Worm (Caenorhabditis elegans) whole organism, midembryonic: ENCODE measurements around the gene dcar-1.
"Not testable (repeated sequence)": the region's sequence is repeated elsewhere in the genome, so short reads cannot be mapped to it uniquely, and the experiment has no call there.

Experiments
- T22C8.4 ChIP-seq: fragments of 200-800 bp; sonication (Bioruptor generic); IDR thresholded peaks from 2 replicates; pipeline ENCODE4 v1.3.6; 2022; ENCODE audit warnings: missing genetic modification characterization, missing compliant biosample characterization
- cog-1 ChIP-seq: sonication (generic microtip); optimal IDR thresholded peaks from 2 replicates; lab custom pipeline; 2016; ENCODE audit warnings: missing genetic modification characterization, missing compliant biosample characterization
- flt-1 ChIP-seq: fragments of 200-800 bp; sonication (Bioruptor generic); IDR thresholded peaks from 2 replicates; pipeline ENCODE4 v1.3.6; 2022; ENCODE audit warnings: missing genetic modification characterization, missing compliant biosample characterization
- klf-2 ChIP-seq: fragments of 200-800 bp; sonication (Bioruptor generic); conservative IDR thresholded peaks from 2 replicates; pipeline ENCODE4 v1.3.6; 2022; ENCODE audit warnings: missing genetic modification reagents, missing genetic modification characterization, missing compliant biosample characterization
- med-1 ChIP-seq: sonication (generic microtip); optimal IDR thresholded peaks from 2 replicates; lab custom pipeline; 2017; ENCODE audit warnings: missing genetic modification characterization, mild to moderate bottlenecking, missing compliant biosample characterization, antibody characterized with exemption, missing genetic modification reagents; ENCODE audit not compliant: insufficient read depth
- ref-1 ChIP-seq: fragments of 200-800 bp; sonication (Bioruptor generic); conservative IDR thresholded peaks from 2 replicates; pipeline ENCODE4 v1.3.6; 2022; ENCODE audit warnings: missing genetic modification reagents, missing genetic modification characterization, missing compliant biosample characterization
- tab-1 ChIP-seq: fragments of 200-800 bp; sonication (Bioruptor generic); IDR thresholded peaks from 2 replicates; pipeline ENCODE4 v1.3.6; 2022; ENCODE audit warnings: missing genetic modification characterization, missing compliant biosample characterization
- ztf-23 ChIP-seq: fragments of 200-800 bp; sonication (Bioruptor generic); IDR thresholded peaks from 2 replicates; pipeline ENCODE4 v1.3.6; 2022; ENCODE audit warnings: missing genetic modification reagents, missing genetic modification characterization, missing compliant biosample characterization
- ztf-29 ChIP-seq: fragments of 200-800 bp; sonication (Bioruptor generic); IDR thresholded peaks from 2 replicates; pipeline ENCODE4 v1.3.6; 2022; ENCODE audit warnings: missing genetic modification reagents, missing genetic modification characterization, missing compliant biosample characterization

dcar-1 gene

DNA sequence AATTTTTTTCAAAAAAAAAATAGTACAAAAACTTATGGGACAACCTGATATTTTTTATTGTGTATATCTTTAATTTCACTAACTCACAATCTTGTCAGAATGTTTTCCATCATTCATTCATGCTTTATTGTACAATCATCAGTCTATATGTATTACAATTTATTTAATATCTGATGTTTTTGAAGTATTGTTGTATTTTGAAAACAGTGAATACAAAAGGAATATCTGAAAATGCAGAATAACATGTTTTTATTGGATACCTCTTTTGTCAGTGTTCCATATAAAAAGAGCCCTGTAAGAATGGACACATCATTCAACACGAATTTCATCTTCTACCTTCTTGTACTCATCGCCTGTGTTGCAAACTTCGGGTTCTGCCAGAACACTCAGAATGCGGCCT, 6.3 kb upstream of the dcar-1 start, which contains the start of gene C06H5.14:
Gene C06H5.14, plus strand, starts transcription at position 301 of the 400 bp plus-strand sequence.
- not testable (repeated sequence) for TF ChIP-seq ztf-29 (GFP tag; lab: Robert Waterston, UW); cog-1 (tag; lab: Kevin White, UChicago); med-1 (GFP tag; lab: Kevin White, UChicago)

ce11 chrV:17905765-17906164, 4.4 kb upstream of the dcar-1 start:
- TF ChIP-seq ref-1 (GFP tag; lab: Robert Waterston, UW) (no peak), med-1 (GFP tag; lab: Kevin White, UChicago) (no peak)

DNA sequence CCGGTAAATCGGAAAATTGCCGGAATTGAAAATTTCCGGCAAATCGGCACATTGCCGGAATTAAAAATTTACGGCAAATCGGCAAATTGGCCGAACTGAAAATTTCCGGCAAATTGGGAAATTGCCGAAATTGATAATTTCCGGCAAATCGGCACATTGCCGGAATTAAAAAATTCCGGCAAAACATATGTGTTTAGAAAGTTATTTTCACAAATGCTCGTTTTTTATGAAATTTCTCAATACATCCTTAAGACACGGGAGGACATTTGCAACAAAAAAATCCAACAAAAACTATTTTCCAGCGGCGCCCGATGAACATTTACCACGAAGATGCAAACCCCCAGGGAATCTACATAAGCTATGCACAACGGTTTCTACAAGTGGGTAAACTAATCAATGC, 8.6 kb downstream of the dcar-1 start, which contains the start of gene C06H5.8:
Gene C06H5.8, plus strand, starts transcription at position 301 of the 400 bp plus-strand sequence.
- TF ChIP-seq tab-1 (GFP tag; lab: Robert Waterston, UW) (no peak), T22C8.4 (GFP tag; lab: Robert Waterston, UW) (no peak), med-1 (GFP tag; lab: Kevin White, UChicago) (no peak), cog-1 (tag; lab: Kevin White, UChicago) (no peak), ztf-23 (GFP tag; lab: Robert Waterston, UW) (no peak), ztf-29 (GFP tag; lab: Robert Waterston, UW) (no peak), ref-1 (GFP tag; lab: Robert Waterston, UW) (no peak), flt-1 (GFP tag; lab: Robert Waterston, UW) (no peak), klf-2 (no peak)

DNA sequence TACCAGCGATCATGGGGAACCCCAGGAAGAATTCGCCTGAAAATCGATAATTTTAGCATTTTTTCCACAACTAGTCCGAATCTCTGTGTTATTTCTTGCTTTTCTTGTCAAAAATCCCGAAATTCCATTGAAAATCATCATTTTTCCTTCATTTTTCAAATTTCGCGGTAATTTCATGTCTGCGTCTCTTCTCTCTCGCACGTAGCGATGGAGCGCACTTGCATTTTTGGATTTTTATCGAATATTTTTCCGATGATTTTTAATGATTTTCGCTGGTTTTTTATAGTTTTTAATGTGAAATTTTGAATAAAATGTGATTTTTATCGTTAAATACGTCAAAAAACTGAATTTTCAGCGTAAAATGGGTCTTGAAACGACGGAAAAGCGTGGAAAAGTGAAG, 11.3 kb downstream of the dcar-1 start, which contains the start of gene E01B7.2:
Gene E01B7.2, plus strand, starts transcription at position 350 of the 400 bp plus-strand sequence.
- no peak for TF ChIP-seq ztf-29 (GFP tag; lab: Robert Waterston, UW)
- no peak for TF ChIP-seq cog-1 (tag; lab: Kevin White, UChicago)
- no peak for TF ChIP-seq klf-2
- TF ChIP-seq tab-1 (GFP tag; lab: Robert Waterston, UW): no peak
- TF ChIP-seq med-1 (GFP tag; lab: Kevin White, UChicago): no peak
- TF ChIP-seq ztf-23 (GFP tag; lab: Robert Waterston, UW): no peak
- TF ChIP-seq ref-1 (GFP tag; lab: Robert Waterston, UW): no peak
- no peak for TF ChIP-seq flt-1 (GFP tag; lab: Robert Waterston, UW)
- no peak for TF ChIP-seq T22C8.4 (GFP tag; lab: Robert Waterston, UW)

DNA sequence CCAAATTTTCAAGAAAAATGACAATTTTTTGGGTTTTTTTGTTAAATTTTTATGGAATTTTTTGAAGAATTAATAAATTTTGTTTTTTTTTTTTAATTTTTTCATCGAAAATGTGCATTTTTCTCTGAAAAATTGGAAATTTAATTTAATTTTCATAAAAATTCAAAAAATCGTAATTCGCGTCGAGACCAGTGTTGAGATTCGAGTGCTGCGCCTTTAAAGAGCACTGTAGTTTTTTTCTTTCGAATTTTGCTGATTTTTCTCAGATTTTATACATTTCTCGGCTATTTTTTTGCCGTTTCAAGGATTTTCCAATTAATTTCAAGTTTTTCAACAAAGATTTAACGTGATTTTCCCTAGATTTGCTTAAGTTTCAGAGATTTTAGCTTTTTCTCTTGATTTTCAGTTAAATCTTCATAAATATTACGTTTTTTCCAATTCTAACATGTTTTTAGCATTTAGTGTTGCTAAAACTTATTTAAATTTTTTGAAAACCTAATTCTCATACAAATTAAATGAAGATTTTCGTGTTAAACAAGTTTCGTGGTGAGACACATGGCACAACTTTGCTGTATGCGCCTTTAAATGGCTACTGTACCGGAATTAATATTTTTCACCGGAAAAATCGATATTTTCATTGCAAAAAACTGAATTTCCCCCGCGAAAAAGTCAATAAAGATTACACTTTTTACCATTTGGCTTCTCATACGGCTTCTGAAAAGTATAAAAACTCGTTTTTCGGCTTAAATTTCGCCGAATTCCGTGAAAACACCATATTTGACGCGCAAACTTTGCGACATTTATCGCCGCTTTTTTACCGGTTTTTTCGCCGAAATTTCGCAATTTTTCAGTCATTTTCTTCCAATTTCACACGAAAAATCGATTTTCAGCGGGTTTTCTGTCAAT, 14.2 kb downstream of the dcar-1 start, which contains the start of gene usp-50:
Gene usp-50, plus strand, starts transcription at position 822 of the 906 bp plus-strand sequence.
- TF ChIP-seq ztf-29 (GFP tag; lab: Robert Waterston, UW): peak; percentile 53; the same call in 1 of the 2 replicates

- no peak for TF ChIP-seq klf-2
- TF ChIP-seq ztf-29 (GFP tag; lab: Robert Waterston, UW): no peak
- no peak for TF ChIP-seq ztf-23 (GFP tag; lab: Robert Waterston, UW)
- no peak for TF ChIP-seq flt-1 (GFP tag; lab: Robert Waterston, UW)
- no peak for TF ChIP-seq ref-1 (GFP tag; lab: Robert Waterston, UW)
Observed at ce11 chrV:17928128-17928527, 18.0 kb downstream of the dcar-1 start.

ce11 chrV:17931795-17932194, 21.7 kb downstream of the dcar-1 start:
- TF ChIP-seq flt-1 (GFP tag; lab: Robert Waterston, UW) (no peak), ztf-23 (GFP tag; lab: Robert Waterston, UW) (no peak), klf-2 (no peak), cog-1 (tag; lab: Kevin White, UChicago) (no peak), ref-1 (GFP tag; lab: Robert Waterston, UW) (no peak), ztf-29 (GFP tag; lab: Robert Waterston, UW) (no peak), T22C8.4 (GFP tag; lab: Robert Waterston, UW) (no peak), med-1 (GFP tag; lab: Kevin White, UChicago) (no peak), tab-1 (GFP tag; lab: Robert Waterston, UW) (no peak)

ce11 chrV:17935857-17936256, 25.7 kb downstream of the dcar-1 start:
- no peak for TF ChIP-seq klf-2
- no peak for TF ChIP-seq ztf-29 (GFP tag; lab: Robert Waterston, UW)
- TF ChIP-seq T22C8.4 (GFP tag; lab: Robert Waterston, UW): no peak

- TF ChIP-seq med-1 (GFP tag; lab: Kevin White, UChicago) (no peak), ref-1 (GFP tag; lab: Robert Waterston, UW) (no peak), ztf-23 (GFP tag; lab: Robert Waterston, UW) (no peak), ztf-29 (GFP tag; lab: Robert Waterston, UW) (no peak), cog-1 (tag; lab: Kevin White, UChicago) (no peak), klf-2 (no peak), T22C8.4 (GFP tag; lab: Robert Waterston, UW) (no peak), tab-1 (GFP tag; lab: Robert Waterston, UW) (no peak), flt-1 (GFP tag; lab: Robert Waterston, UW) (no peak)
Observed at ce11 chrV:17938978-17939377, 28.9 kb downstream of the dcar-1 start.
